Worm (Caenorhabditis elegans) whole organism, L2 larva: ENCODE data around the gene dcr-1.

ENCODE experiments used
- elt-1 ChIP-seq: fragments of 150-350 bp; optimal IDR thresholded peaks from 2 replicates; lab custom pipeline; 2014; ENCODE audit warnings: missing biosample characterization, missing genetic modification characterization
- lsy-2 ChIP-seq, 2 experiments: fragments of 150-350 bp in 1 of 2; sonication (generic microtip) in 1 of 2; optimal IDR thresholded peaks; 2 replicates each; lab custom pipeline; 2014 to 2017; ENCODE audit warnings: missing biosample characterization in 2 of 2, missing genetic modification characterization in 2 of 2
- unc-62 ChIP-seq: fragments of 150-350 bp; optimal IDR thresholded peaks from 2 replicates; lab custom pipeline; 2014; ENCODE audit warnings: missing biosample characterization, missing genetic modification reagents, missing genetic modification characterization

DNA sequence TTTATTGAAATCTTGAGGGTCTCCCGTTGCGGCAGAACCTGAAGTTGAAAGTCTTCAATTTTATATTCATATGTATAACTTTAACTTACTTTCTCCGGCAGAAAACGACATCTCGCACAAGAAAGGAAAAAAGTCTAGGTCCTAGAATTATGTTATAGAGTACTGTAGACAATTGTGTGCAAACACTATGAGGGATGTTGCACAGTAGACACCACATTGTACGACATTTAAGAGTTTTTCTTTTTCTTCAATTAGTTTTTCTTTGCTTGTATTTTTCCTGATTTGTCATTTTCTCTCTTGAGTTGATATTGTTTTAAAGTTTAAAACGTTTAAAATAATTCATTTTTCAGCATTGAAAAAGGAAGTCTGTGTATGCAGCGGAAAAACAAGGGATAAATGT, 5.3 kb upstream of the dcr-1 start, which contains the start of the genes K06H7.7 and grp-1:
- TF ChIP-seq unc-62 (GFP tag; lab: Kevin White, UChicago) (no peak), elt-1 (no peak), lsy-2 (tag; optimal IDR thresholded peaks at IDR 0.05; lab: Kevin White, UChicago) (peak; percentile 96 to 99)
